Worm (Caenorhabditis elegans): ENCODE results near the gene ttr-51.

ttr-51 gene

DNA sequence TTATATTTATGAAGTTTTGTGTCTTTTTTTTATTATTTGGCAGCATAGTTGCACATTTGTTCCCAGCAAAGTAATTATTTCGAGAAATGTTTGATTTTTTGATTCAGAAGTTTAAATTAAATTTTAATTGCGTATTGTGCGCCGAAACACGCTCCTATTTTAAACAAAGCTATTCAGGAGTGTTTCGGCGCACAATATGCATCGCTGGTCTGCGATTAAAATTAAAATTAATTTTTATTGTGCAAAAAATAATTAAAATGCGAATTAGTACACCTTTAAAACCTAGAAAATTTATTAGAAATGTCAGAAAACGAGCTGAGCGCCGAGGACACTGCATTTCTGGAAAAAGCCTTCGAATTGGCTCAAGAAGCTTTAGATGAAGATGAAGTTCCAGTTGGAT is 8.7 kb downstream of the ttr-51 start, which contains the start of gene JC8.4:
TSS of gene JC8.4 (plus strand) at position 301 of the 400 bp plus-strand sequence.
- TF ChIP-seq unc-62 (GFP tag; optimal IDR thresholded peaks at IDR 0.05) = no peak

ce11 chrIV:13241340-13241739 is 10.8 kb downstream of the ttr-51 start:
- no peak for TF ChIP-seq unc-62 (GFP tag; optimal IDR thresholded peaks at IDR 0.05)

ce11 chrIV:13240842-13241143 is 11.3 kb downstream of the ttr-51 start, which contains the start of gene lin-54:
lin-54 (plus strand) TSS chrIV:13241044.
- no peak for TF ChIP-seq unc-62 (GFP tag; optimal IDR thresholded peaks at IDR 0.05)

- no peak for TF ChIP-seq unc-62 (GFP tag; optimal IDR thresholded peaks at IDR 0.05)
Measured at ce11 chrIV:13240078-13240841, 11.9 kb downstream of the ttr-51 start, which contains the start of gene rpl-12. rpl-12 (minus strand) TSS chrIV:13240651.

DNA sequence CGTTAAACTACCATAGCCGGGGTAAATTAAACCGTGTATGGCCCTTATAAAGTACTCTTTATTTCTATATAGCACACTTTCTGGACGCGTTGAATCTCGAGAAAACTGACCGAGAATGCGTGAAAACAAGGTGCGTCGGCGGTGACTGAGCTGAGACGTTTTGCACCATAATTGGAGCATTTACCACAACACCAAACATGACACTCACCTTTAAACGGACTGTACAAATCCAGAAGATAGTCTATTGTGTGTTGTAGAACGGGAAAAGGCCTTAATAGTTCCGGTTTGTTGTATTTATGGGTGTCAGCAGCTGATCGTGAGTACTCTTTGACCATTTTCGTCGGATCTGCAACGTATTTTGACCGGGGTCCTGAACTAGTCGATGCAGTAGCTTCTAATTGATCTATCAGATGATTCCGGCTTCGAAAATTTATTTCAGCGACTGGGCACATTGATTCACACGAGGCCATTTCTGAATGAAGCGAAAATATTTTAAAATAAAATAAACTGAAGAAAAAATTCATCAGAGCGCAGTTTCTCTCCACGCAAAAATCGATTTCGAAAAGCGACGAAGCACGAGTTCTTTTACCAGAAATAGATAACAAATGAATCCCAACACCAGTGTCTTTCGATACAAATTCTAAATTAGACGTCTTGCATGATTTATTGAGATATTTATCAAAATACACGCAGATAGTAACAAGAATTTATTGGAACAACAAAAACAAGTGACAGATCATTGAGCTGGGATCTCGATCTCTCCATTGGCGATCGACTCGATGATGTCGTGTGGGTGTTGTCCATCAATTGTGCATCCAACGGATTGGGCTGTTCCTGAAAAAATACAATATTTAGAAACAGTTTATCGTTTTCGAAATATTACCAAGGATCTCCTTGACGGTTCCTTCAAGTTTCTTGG is 12.9 kb downstream of the ttr-51 start, which contains the start of gene tag-115:
TSS of gene tag-115 (minus strand) at position 472 of the 919 bp plus-strand sequence.
- no peak for TF ChIP-seq unc-62 (GFP tag; optimal IDR thresholded peaks at IDR 0.05)

DNA sequence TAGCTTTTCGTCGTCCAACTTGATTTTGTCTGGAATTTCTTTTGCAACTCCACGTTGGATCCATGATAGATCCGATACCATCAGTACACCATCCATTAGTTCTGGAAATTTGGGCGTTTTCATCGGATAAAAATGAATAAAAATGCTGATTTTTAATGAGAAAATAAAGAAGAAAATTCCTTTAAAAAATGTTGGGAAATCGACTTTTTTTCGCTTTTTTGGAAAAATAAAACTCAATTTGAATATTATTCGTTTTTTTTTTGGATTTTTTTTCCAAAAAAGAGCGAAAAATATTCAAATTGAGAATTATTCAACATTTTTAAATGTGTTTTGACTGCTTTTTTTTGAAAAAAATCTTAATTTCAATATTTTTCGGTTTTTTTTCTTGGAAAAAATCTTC is 15.6 kb downstream of the ttr-51 start, which contains the start of gene pwp-1:
TSS of gene pwp-1 (minus strand) at position 101 of the 400 bp plus-strand sequence.
- TF ChIP-seq unc-62 (GFP tag; optimal IDR thresholded peaks at IDR 0.05) = no peak

- TF ChIP-seq unc-62 (GFP tag; optimal IDR thresholded peaks at IDR 0.05) = no peak
Measured at ce11 chrIV:13231393-13231792, 20.7 kb downstream of the ttr-51 start.

- TF ChIP-seq unc-62 (GFP tag; optimal IDR thresholded peaks at IDR 0.05) = no peak
Measured at ce11 chrIV:13221657-13222056, 30.5 kb downstream of the ttr-51 start, which contains the start of gene C48D1.5. C48D1.5 (plus strand) TSS chrIV:13221957.

- no peak for TF ChIP-seq unc-62 (GFP tag; optimal IDR thresholded peaks at IDR 0.05)
Measured at ce11 chrIV:13220594-13220993, 31.5 kb downstream of the ttr-51 start.

DNA sequence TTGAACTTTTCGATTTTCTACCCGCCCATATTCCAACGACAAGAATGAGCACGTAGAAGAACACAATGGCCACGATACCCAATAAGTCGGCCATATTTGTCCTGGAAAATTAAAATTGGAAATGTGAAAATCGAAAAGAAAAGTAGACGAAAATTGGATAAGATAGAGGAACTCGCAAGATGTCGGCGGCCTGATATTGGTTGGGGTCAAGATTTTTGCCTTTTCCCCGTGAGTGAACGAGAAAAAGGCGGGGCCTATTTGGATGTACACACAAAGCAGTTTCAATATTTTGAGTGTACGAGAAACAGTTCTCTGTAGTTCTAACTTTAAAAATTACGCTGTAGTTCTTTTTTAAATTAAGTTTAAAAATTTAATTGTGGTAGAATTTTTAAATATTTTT is 37.6 kb downstream of the ttr-51 start, which contains the start of gene cho-1:
TSS of gene cho-1 (minus strand) at position 101 of the 400 bp plus-strand sequence.
- TF ChIP-seq unc-62 (GFP tag; optimal IDR thresholded peaks at IDR 0.05) = no peak

- no peak for TF ChIP-seq unc-62 (GFP tag; optimal IDR thresholded peaks at IDR 0.05)
Measured at ce11 chrIV:13209566-13209965, 42.5 kb downstream of the ttr-51 start, which contains the start of gene C48D1.9. C48D1.9 (minus strand) TSS chrIV:13209666.

DNA sequence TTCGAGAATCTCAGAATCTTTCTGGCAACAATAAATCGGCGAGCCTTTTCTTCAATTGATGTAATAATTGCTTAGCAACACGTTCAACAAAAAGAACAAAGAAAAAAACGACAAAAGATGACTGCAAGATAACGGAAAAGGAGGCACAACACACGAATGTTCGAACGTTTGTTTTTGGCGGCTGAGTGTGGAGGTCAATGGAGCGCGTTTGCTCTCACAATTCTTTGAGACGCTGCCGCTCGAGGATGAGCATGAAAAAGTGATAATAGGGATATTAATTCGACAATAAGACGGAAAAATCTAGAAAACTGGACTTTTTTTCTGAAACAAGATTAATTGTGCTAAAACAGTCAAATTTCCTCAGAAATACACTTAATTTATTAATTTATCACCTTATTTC is 46.2 kb downstream of the ttr-51 start:
- no peak for TF ChIP-seq unc-62 (GFP tag; optimal IDR thresholded peaks at IDR 0.05)

- TF ChIP-seq unc-62 (GFP tag; optimal IDR thresholded peaks at IDR 0.05) = no peak
Measured at ce11 chrIV:13204037-13204436, 48.1 kb downstream of the ttr-51 start, which contains the start of gene ced-3. ced-3 (minus strand) TSS chrIV:13204137.

All from whole organism, dauer.